Worm (Caenorhabditis elegans) whole organism, L3 larva: ENCODE results near the gene T27A8.2.

Experiments
- R02D3.7 ChIP-seq: fragments of 150-350 bp; optimal IDR thresholded peaks from 2 replicates; lab custom pipeline; 2014; ENCODE audit warnings: missing biosample characterization, missing genetic modification characterization
- ZK546.5 ChIP-seq: sonication (generic microtip); optimal IDR thresholded peaks from 2 replicates; lab custom pipeline; 2017; ENCODE audit warnings: missing biosample characterization, missing genetic modification characterization
- aly-2 ChIP-seq: fragments of 150-350 bp; optimal IDR thresholded peaks from 2 replicates; lab custom pipeline; 2014; ENCODE audit warnings: missing biosample characterization, missing genetic modification characterization
- ama-1 ChIP-seq: fragments of 150-350 bp; optimal IDR thresholded peaks from 2 replicates; lab custom pipeline; 2018
- ceh-82 ChIP-seq: fragments of 150-350 bp; optimal IDR thresholded peaks from 2 replicates; lab custom pipeline; 2014; ENCODE audit warnings: missing biosample characterization, missing genetic modification characterization
- ceh-9 ChIP-seq: sonication (generic microtip); optimal IDR thresholded peaks from 2 replicates; lab custom pipeline; 2018; ENCODE audit warnings: missing biosample characterization, missing genetic modification characterization
- daf-12 ChIP-seq: fragments of 150-350 bp; optimal IDR thresholded peaks from 2 replicates; lab custom pipeline; 2014; ENCODE audit warnings: missing biosample characterization, missing genetic modification reagents, missing genetic modification characterization
- egl-27 ChIP-seq: sonication (generic microtip); optimal IDR thresholded peaks from 4 replicates; lab custom pipeline; 2017; ENCODE audit warnings: missing biosample characterization, missing genetic modification reagents, missing genetic modification characterization
- egl-5 ChIP-seq: fragments of 150-350 bp; optimal IDR thresholded peaks from 2 replicates; lab custom pipeline; 2017; ENCODE audit warnings: missing biosample characterization, missing genetic modification reagents, missing genetic modification characterization, inconsistent platforms
- elt-1 ChIP-seq: fragments of 150-350 bp; optimal IDR thresholded peaks from 2 replicates; lab custom pipeline; 2014; ENCODE audit warnings: missing biosample characterization, missing genetic modification characterization
- elt-2 ChIP-seq: sonication (generic microtip); optimal IDR thresholded peaks from 2 replicates; lab custom pipeline; 2016; ENCODE audit warnings: missing genetic modification reagents, mild to moderate bottlenecking, missing genetic modification characterization, missing compliant biosample characterization
- elt-3 ChIP-seq, 3 experiments: fragments of 150-350 bp in 1 of 3; sonication (generic microtip) in 2 of 3; optimal IDR thresholded peaks; 2 replicates in 2 of 3; 4 replicates in 1 of 3; lab custom pipeline; 2014 to 2017; ENCODE audit warnings: missing biosample characterization in 3 of 3, missing genetic modification characterization in 3 of 3
- eor-1 ChIP-seq, 2 experiments: fragments of 150-350 bp; optimal IDR thresholded peaks; 2 replicates each; lab custom pipeline; 2014 to 2018; ENCODE audit warnings: missing biosample characterization in 2 of 2, missing genetic modification characterization in 2 of 2
- fkh-10 ChIP-seq: sonication (generic microtip); optimal IDR thresholded peaks from 2 replicates; lab custom pipeline; 2017; ENCODE audit warnings: missing biosample characterization, missing genetic modification reagents, missing genetic modification characterization
- fkh-2 ChIP-seq: fragments of 150-350 bp; optimal IDR thresholded peaks from 2 replicates; lab custom pipeline; 2014; ENCODE audit warnings: missing biosample characterization, missing genetic modification reagents, missing genetic modification characterization
- fos-1 ChIP-seq: fragments of 150-350 bp; optimal IDR thresholded peaks from 2 replicates; lab custom pipeline; 2014; ENCODE audit warnings: missing biosample characterization, missing genetic modification characterization
- hmg-11 ChIP-seq: sonication (generic microtip); optimal IDR thresholded peaks from 2 replicates; lab custom pipeline; 2016; ENCODE audit warnings: missing genetic modification characterization, missing compliant biosample characterization
- jun-1 ChIP-seq: fragments of 150-350 bp; optimal IDR thresholded peaks from 2 replicates; lab custom pipeline; 2014; ENCODE audit warnings: missing biosample characterization, missing genetic modification reagents, missing genetic modification characterization
- lin-15B ChIP-seq: fragments of 150-350 bp; optimal IDR thresholded peaks from 2 replicates; lab custom pipeline; 2014; ENCODE audit warnings: missing biosample characterization, missing genetic modification characterization
- lin-39 ChIP-seq: fragments of 150-350 bp; optimal IDR thresholded peaks from 2 replicates; lab custom pipeline; 2018; ENCODE audit warnings: missing biosample characterization, missing genetic modification reagents, missing genetic modification characterization
- mdl-1 ChIP-seq: fragments of 150-350 bp; optimal IDR thresholded peaks from 2 replicates; lab custom pipeline; 2014; ENCODE audit warnings: missing biosample characterization, missing genetic modification characterization
- mml-1 ChIP-seq: fragments of 150-350 bp; sonication (generic microtip); optimal IDR thresholded peaks from 3 replicates; lab custom pipeline; 2014; ENCODE audit warnings: missing biosample characterization, missing genetic modification characterization
- nfya-1 ChIP-seq: sonication (generic microtip); optimal IDR thresholded peaks from 2 replicates; lab custom pipeline; 2017; ENCODE audit warnings: missing genetic modification characterization, mild to moderate bottlenecking, missing compliant biosample characterization, antibody characterized with exemption, moderate library complexity; ENCODE audit not compliant: insufficient read depth
- nhr-11 ChIP-seq: fragments of 150-350 bp; optimal IDR thresholded peaks from 2 replicates; lab custom pipeline; 2014; ENCODE audit warnings: missing biosample characterization, missing genetic modification characterization
- nhr-12 ChIP-seq: fragments of 150-350 bp; optimal IDR thresholded peaks from 2 replicates; lab custom pipeline; 2014; ENCODE audit warnings: missing biosample characterization, missing genetic modification characterization
- nhr-237 ChIP-seq: fragments of 150-350 bp; optimal IDR thresholded peaks from 2 replicates; lab custom pipeline; 2014; ENCODE audit warnings: missing biosample characterization, missing genetic modification characterization
- nhr-25 ChIP-seq: sonication (generic microtip); optimal IDR thresholded peaks from 2 replicates; lab custom pipeline; 2017; ENCODE audit warnings: missing biosample characterization, missing genetic modification characterization
- nhr-28 ChIP-seq: fragments of 150-350 bp; optimal IDR thresholded peaks from 2 replicates; lab custom pipeline; 2014; ENCODE audit warnings: missing biosample characterization, missing genetic modification characterization
- nhr-43 ChIP-seq: sonication (generic microtip); optimal IDR thresholded peaks from 2 replicates; lab custom pipeline; 2016; ENCODE audit warnings: mild to moderate bottlenecking, missing genetic modification characterization, missing compliant biosample characterization; ENCODE audit not compliant: poor library complexity, severe bottlenecking
- nhr-76 ChIP-seq: fragments of 150-350 bp; sonication (generic microtip); optimal IDR thresholded peaks from 5 replicates; lab custom pipeline; 2014; ENCODE audit warnings: missing biosample characterization, missing genetic modification characterization
- nhr-77 ChIP-seq: fragments of 150-350 bp; optimal IDR thresholded peaks from 2 replicates; lab custom pipeline; 2014; ENCODE audit warnings: missing biosample characterization, missing genetic modification characterization
- pha-4 ChIP-seq: fragments of 150-350 bp; optimal IDR thresholded peaks from 2 replicates; lab custom pipeline; 2014; ENCODE audit warnings: missing biosample characterization, missing genetic modification reagents, missing genetic modification characterization
- pqm-1 ChIP-seq: fragments of 150-350 bp; optimal IDR thresholded peaks from 2 replicates; lab custom pipeline; 2017; ENCODE audit warnings: missing biosample characterization, missing genetic modification characterization, inconsistent platforms
- sea-2 ChIP-seq: fragments of 150-350 bp; sonication (generic microtip); optimal IDR thresholded peaks from 4 replicates; lab custom pipeline; 2014; ENCODE audit warnings: missing biosample characterization, missing genetic modification reagents, missing genetic modification characterization
- skn-1 ChIP-seq: fragments of 150-350 bp; optimal IDR thresholded peaks from 2 replicates; lab custom pipeline; 2014; ENCODE audit warnings: missing biosample characterization, missing genetic modification characterization
- snpc-4 ChIP-seq: fragments of 150-350 bp; optimal IDR thresholded peaks from 2 replicates; lab custom pipeline; 2014; ENCODE audit warnings: missing biosample characterization, missing genetic modification characterization
- unc-39 ChIP-seq: sonication (generic microtip); optimal IDR thresholded peaks from 4 replicates; lab custom pipeline; 2017; ENCODE audit warnings: missing biosample characterization, missing genetic modification characterization
- unc-62 ChIP-seq: fragments of 150-350 bp; sonication (generic microtip); optimal IDR thresholded peaks from 4 replicates; lab custom pipeline; 2014; ENCODE audit warnings: missing biosample characterization, missing genetic modification reagents, missing genetic modification characterization
- zag-1 ChIP-seq: fragments of 150-350 bp; optimal IDR thresholded peaks from 2 replicates; lab custom pipeline; 2014; ENCODE audit warnings: missing biosample characterization, missing genetic modification characterization
- ztf-11 ChIP-seq: fragments of 150-350 bp; optimal IDR thresholded peaks from 2 replicates; lab custom pipeline; 2014; ENCODE audit warnings: missing biosample characterization, missing genetic modification characterization

T27A8.2 gene

DNA sequence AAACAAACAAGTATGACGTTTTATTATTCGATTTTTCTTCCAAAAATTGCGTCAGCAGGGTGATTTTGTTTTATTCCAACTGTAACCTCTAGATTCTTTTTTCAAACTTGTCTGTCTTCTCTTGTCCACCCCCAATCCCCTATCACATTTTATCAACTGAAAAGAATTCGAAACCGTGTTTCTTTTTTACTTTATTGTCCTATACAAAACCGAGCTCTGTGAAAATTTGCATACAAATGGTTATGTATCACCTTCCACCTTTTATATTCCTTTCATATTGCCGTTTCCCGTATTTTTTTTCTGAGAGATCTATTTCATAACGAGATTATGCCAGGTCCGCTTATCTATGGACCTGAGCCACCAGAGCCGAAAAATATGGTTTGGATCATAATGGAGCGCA lies 3.5 kb downstream of the T27A8.2 start, which contains the start of gene T27A8.7:
Gene T27A8.7 (plus strand): TSS at position 301 of the 400 bp plus-strand sequence.
- TF ChIP-seq fos-1 (no peak), nhr-43 (tag; lab: Kevin White, UChicago) (no peak), nhr-76 (tag; lab: Kevin White, UChicago) (no peak), nhr-77 (tag; lab: Kevin White, UChicago) (no peak), fkh-10 (GFP tag; lab: Kevin White, UChicago) (no peak), lin-15B (tag; lab: Kevin White, UChicago) (no peak), lin-39 (no peak), elt-1 (tag; lab: Kevin White, UChicago) (no peak), nhr-25 (no peak), hmg-11 (tag; lab: Kevin White, UChicago) (no peak), fkh-2 (tag; lab: Kevin White, UChicago) (no peak), jun-1 (tag; lab: Kevin White, UChicago) (no peak)
- TF ChIP-seq, all 47 proteins: peak for 0

DNA sequence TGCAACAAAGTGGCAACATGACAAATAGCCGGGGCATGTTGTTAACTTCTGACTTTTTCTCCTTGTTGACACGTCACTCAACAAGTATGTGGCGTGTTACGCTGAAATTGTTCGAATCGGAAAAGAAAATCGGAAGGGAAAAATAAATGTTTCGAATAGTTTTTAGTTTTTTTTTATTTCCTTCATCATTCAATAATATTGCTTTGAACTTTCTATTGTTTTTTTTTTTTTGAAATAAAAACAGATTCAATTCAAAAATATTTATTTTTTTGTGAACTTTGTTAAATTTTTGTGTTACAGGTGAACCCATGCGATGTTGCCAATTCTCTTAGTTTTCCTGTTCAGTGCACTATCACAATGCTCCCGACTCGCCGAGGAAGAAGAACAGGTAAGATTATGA lies 9.2 kb downstream of the T27A8.2 start, which contains the start of gene cpd-2:
Gene cpd-2 (plus strand): TSS at position 301 of the 400 bp plus-strand sequence.
- TF ChIP-seq elt-1 (tag; lab: Kevin White, UChicago) (no peak), lin-39 (peak; percentile 37)

DNA sequence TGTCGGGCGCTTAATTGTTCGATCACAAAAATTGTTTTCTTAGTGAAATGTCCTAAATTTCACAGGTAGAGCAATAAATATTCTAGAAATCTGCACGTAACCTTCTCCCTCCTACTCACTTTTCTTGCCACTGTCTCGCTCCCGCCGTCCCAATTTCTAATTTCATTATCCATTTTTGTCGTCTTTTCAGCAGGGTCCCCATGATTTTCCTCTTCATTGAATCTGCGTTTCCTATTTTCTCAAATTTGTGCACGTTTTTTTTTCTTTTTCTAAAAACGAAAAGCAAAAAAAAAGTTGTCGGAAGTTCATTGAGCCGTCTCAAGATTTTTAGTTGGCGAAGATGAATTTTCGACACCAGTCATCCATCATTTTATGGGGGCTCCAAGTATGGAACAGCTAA lies 12.4 kb downstream of the T27A8.2 start:
- TF ChIP-seq unc-62 (GFP tag; lab: Kevin White, UChicago) (no peak), nhr-12 (no peak), nfya-1 (no peak), lin-39 (peak; percentile 24), aly-2 (no peak)

DNA sequence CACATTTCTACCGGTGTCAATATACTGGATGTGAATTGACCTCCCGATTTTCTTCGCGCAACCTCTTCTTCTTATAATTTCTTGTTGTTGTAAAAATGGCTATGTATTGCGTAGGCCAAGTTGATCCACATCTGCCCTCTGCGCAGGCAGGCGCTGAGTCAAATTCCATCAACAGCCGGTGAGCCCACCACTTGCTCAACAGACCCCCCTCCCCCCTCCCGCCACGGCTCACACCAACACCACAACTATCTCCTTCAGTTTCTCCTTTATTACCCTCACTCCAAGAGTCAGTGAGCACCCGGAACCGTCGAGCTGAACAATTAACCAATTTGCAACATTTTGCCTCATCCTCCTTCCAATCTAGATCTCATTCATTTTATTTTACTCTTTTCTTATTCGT lies 14.4 kb downstream of the T27A8.2 start:
- no peak for TF ChIP-seq fkh-2 (tag; lab: Kevin White, UChicago)
- TF ChIP-seq nhr-237 (tag; lab: Kevin White, UChicago), result no peak
- no peak for TF ChIP-seq nhr-43 (tag; lab: Kevin White, UChicago)
- no peak for TF ChIP-seq unc-62 (GFP tag; lab: Kevin White, UChicago)
- no peak for TF ChIP-seq pha-4 (tag; lab: Kevin White, UChicago)
- TF ChIP-seq jun-1 (tag; lab: Kevin White, UChicago), result no peak
- no peak for TF ChIP-seq ztf-11 (tag; lab: Kevin White, UChicago)
- no peak for TF ChIP-seq ceh-9 (tag; lab: Kevin White, UChicago)
- no peak for TF ChIP-seq nhr-77 (tag; lab: Kevin White, UChicago)
- TF ChIP-seq fos-1, result no peak
- TF ChIP-seq R02D3.7 (tag; lab: Kevin White, UChicago), result no peak
- TF ChIP-seq nhr-28, result no peak
- TF ChIP-seq nhr-76 (tag; lab: Kevin White, UChicago), result no peak
- TF ChIP-seq mml-1 (tag; lab: Kevin White, UChicago), result no peak
- no peak for TF ChIP-seq snpc-4 (tag; lab: Kevin White, UChicago)
- no peak for TF ChIP-seq hmg-11 (tag; lab: Kevin White, UChicago)
- TF ChIP-seq zag-1 (tag; lab: Kevin White, UChicago), result no peak
- no peak for TF ChIP-seq mdl-1 (tag; lab: Kevin White, UChicago)
- TF ChIP-seq, all 47 proteins: peak for 0

DNA sequence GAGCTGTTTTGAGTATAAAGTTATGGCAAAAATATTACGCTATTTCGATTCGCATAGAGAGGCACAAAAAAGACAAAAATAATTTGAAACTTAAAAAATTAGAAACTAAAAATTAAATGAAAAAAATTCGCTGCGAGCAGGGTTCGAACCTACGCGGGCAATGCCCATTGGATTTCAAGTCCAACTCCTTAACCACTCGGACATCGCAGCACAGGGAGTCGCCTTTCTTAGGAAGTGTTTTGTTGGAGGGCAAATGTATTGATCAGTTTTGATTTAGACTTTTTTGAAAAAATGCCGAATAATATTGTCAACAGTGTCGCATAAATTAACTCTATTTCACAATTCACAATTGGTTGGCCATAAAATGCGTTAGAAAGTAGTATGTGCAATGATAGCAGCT lies 16.3 kb downstream of the T27A8.2 start:
- TF ChIP-seq snpc-4 (tag; lab: Kevin White, UChicago), result no peak
- no peak for TF ChIP-seq pha-4 (tag; lab: Kevin White, UChicago)
- TF ChIP-seq pqm-1 (tag; lab: Kevin White, UChicago), result peak; percentile 34
- no peak for TF ChIP-seq hmg-11 (tag; lab: Kevin White, UChicago)
- TF ChIP-seq eor-1 (tag; optimal IDR thresholded peaks at IDR 0.05; lab: Kevin White, UChicago), result no peak
- peak; percentile 16 for TF ChIP-seq nfya-1
- no peak for TF ChIP-seq unc-39
- TF ChIP-seq unc-62 (GFP tag; lab: Kevin White, UChicago), result no peak
- no peak for TF ChIP-seq sea-2 (GFP tag; lab: Kevin White, UChicago)
- no peak for TF ChIP-seq daf-12 (tag; lab: Kevin White, UChicago)
- no peak for TF ChIP-seq ama-1 (lab: Kevin White, UChicago)
- no peak for TF ChIP-seq nhr-25

DNA sequence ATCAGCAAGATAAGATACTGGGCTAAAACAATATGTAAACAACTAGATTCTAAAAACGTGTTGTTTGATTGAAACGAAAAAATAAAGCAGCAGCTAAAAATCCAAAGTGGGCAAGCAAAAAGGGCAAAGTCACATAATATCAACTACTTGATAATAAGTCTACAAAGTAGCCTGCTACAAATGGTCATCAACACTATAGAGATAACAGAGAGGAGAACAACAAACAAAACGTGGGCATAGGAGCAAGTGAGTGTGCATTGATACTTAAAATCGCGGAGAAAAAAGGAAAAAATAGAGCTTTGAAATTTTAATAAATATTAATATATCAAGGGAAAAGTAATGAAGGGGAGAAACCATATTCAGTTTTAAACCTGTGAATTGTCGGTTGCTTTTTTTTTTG lies 16.9 kb downstream of the T27A8.2 start:
- TF ChIP-seq nfya-1, result no peak
- TF ChIP-seq ztf-11 (tag; lab: Kevin White, UChicago), result no peak
- no peak for TF ChIP-seq elt-3 (tag; optimal IDR thresholded peaks at IDR 0.05; lab: Kevin White, UChicago)
- no peak for TF ChIP-seq nhr-76 (tag; lab: Kevin White, UChicago)
- TF ChIP-seq mml-1 (tag; lab: Kevin White, UChicago), result no peak
- no peak for TF ChIP-seq nhr-11 (tag; lab: Kevin White, UChicago)
- TF ChIP-seq lin-15B (tag; lab: Kevin White, UChicago), result no peak
- no peak for TF ChIP-seq skn-1 (tag; lab: Kevin White, UChicago)
- peak; percentile 81 for TF ChIP-seq pqm-1 (tag; lab: Kevin White, UChicago)
- TF ChIP-seq ZK546.5 (tag; lab: Kevin White, UChicago), result no peak
- no peak for TF ChIP-seq jun-1 (tag; lab: Kevin White, UChicago)
- TF ChIP-seq fos-1, result no peak
- no peak for TF ChIP-seq ama-1 (lab: Kevin White, UChicago)
- TF ChIP-seq hmg-11 (tag; lab: Kevin White, UChicago), result no peak
- peak; percentile 53 for TF ChIP-seq elt-2 (tag; lab: Kevin White, UChicago)
- TF ChIP-seq nhr-77 (tag; lab: Kevin White, UChicago), result no peak
- TF ChIP-seq fkh-10 (GFP tag; lab: Kevin White, UChicago), result no peak
- TF ChIP-seq aly-2, result no peak
- no peak for TF ChIP-seq egl-5 (tag; lab: Kevin White, UChicago)
- no peak for TF ChIP-seq egl-27 (tag; lab: Kevin White, UChicago)
- TF ChIP-seq eor-1 (tag; optimal IDR thresholded peaks at IDR 0.05; lab: Kevin White, UChicago), result no peak
- no peak for TF ChIP-seq ceh-82 (tag; lab: Kevin White, UChicago)
